Worm (Caenorhabditis elegans) whole organism, young adult: ENCODE results near the gene C33A12.3.

Experiments used
- B0035.1 ChIP-seq: sonication (generic microtip); optimal IDR thresholded peaks from 2 replicates; lab custom pipeline; 2016; ENCODE audit warnings: missing genetic modification characterization, mild to moderate bottlenecking, missing compliant biosample characterization, missing genotype, missing genetic modification reagents
- B0336.3 ChIP-seq: fragments of 200-800 bp; sonication (Bioruptor generic); IDR thresholded peaks from 2 replicates; pipeline ENCODE4 v1.3.6; 2022; ENCODE audit warnings: missing genetic modification characterization, missing compliant biosample characterization
- C17E4.6 ChIP-seq: fragments of 200-800 bp; sonication (Bioruptor generic); IDR thresholded peaks from 2 replicates; pipeline ENCODE4 v1.3.6; 2022; ENCODE audit warnings: missing genetic modification reagents, missing genetic modification characterization, missing compliant biosample characterization
- F10E7.11 ChIP-seq: sonication (generic microtip); optimal IDR thresholded peaks from 2 replicates; lab custom pipeline; 2017; ENCODE audit warnings: mild to moderate bottlenecking, missing genetic modification characterization, moderate library complexity, missing compliant biosample characterization
- F23B12.7 ChIP-seq: sonication (generic microtip); optimal IDR thresholded peaks from 2 replicates; lab custom pipeline; 2017; ENCODE audit warnings: missing genetic modification characterization, mild to moderate bottlenecking, missing compliant biosample characterization, antibody characterized with exemption, moderate library complexity; ENCODE audit not compliant: insufficient read depth
- F39B2.1 ChIP-seq: fragments of 200-800 bp; sonication (Bioruptor generic); IDR thresholded peaks from 2 replicates; pipeline ENCODE4 v1.3.6; 2022; ENCODE audit warnings: missing genetic modification reagents, missing genetic modification characterization, missing compliant biosample characterization
- F52B5.7 ChIP-seq: sonication (generic microtip); optimal IDR thresholded peaks from 2 replicates; lab custom pipeline; 2016; ENCODE audit warnings: mild to moderate bottlenecking, missing genetic modification characterization, missing compliant biosample characterization
- K11D2.4 ChIP-seq: fragments of 200-800 bp; sonication (Bioruptor generic); IDR thresholded peaks from 2 replicates; pipeline ENCODE4 v1.3.6; 2022; ENCODE audit warnings: missing genetic modification reagents, missing genetic modification characterization, missing compliant biosample characterization
- T26A5.8 ChIP-seq: sonication (generic microtip); optimal IDR thresholded peaks from 2 replicates; lab custom pipeline; 2016; ENCODE audit warnings: missing genetic modification characterization, missing compliant biosample characterization
- Y95B8A.8 ChIP-seq: fragments of 200-800 bp; sonication (Bioruptor generic); IDR thresholded peaks from 2 replicates; pipeline ENCODE4 v1.3.6; 2022; ENCODE audit warnings: missing genetic modification reagents, missing genetic modification characterization, missing compliant biosample characterization
- ZK185.1 ChIP-seq: sonication (generic microtip); optimal IDR thresholded peaks from 2 replicates; lab custom pipeline; 2016; ENCODE audit warnings: mild to moderate bottlenecking, missing genetic modification characterization, missing compliant biosample characterization; ENCODE audit not compliant: poor library complexity, severe bottlenecking
- akir-1 ChIP-seq: fragments of 200-800 bp; sonication (Bioruptor generic); optimal IDR thresholded peaks from 2 replicates; lab custom pipeline; 2018; ENCODE audit warnings: mild to moderate bottlenecking, missing genetic modification characterization, moderate library complexity, missing compliant biosample characterization
- cebp-2 ChIP-seq: fragments of 200-800 bp; sonication (Bioruptor generic); IDR thresholded peaks from 2 replicates; pipeline ENCODE4 v1.3.6; 2022; ENCODE audit warnings: missing genetic modification characterization, missing compliant biosample characterization
- ceh-27 ChIP-seq: fragments of 200-800 bp; sonication (Bioruptor generic); optimal IDR thresholded peaks from 2 replicates; lab custom pipeline; 2018; ENCODE audit warnings: mild to moderate bottlenecking, missing genetic modification characterization, moderate library complexity, missing compliant biosample characterization
- ceh-79 ChIP-seq: sonication (generic microtip); optimal IDR thresholded peaks from 2 replicates; lab custom pipeline; 2017; ENCODE audit warnings: mild to moderate bottlenecking, missing genetic modification characterization, missing compliant biosample characterization
- ceh-91 ChIP-seq: fragments of 200-800 bp; sonication (Bioruptor generic); IDR thresholded peaks from 2 replicates; pipeline ENCODE4 v1.3.6; 2022; ENCODE audit warnings: missing genetic modification reagents, missing genetic modification characterization, missing compliant biosample characterization
- dox-1 ChIP-seq: fragments of 200-800 bp; sonication (Bioruptor generic); IDR thresholded peaks from 2 replicates; pipeline ENCODE4 v1.3.6; 2022; ENCODE audit warnings: missing genetic modification reagents, missing genetic modification characterization, missing compliant biosample characterization
- ekl-4 ChIP-seq: fragments of 200-800 bp; sonication (Bioruptor generic); IDR thresholded peaks from 2 replicates; pipeline ENCODE4 v1.3.6; 2022; ENCODE audit warnings: missing genetic modification reagents, missing genetic modification characterization, missing compliant biosample characterization
- ets-4 ChIP-seq: fragments of 200-800 bp; sonication (Bioruptor generic); optimal IDR thresholded peaks from 2 replicates; lab custom pipeline; 2018; ENCODE audit warnings: mild to moderate bottlenecking, missing genetic modification characterization, missing compliant biosample characterization
- fkh-3 ChIP-seq: sonication (generic microtip); optimal IDR thresholded peaks from 2 replicates; lab custom pipeline; 2016; ENCODE audit warnings: mild to moderate bottlenecking, missing genetic modification characterization, missing compliant biosample characterization
- hlh-12 ChIP-seq: sonication (generic microtip); optimal IDR thresholded peaks from 2 replicates; lab custom pipeline; 2016; ENCODE audit warnings: missing genetic modification characterization, missing compliant biosample characterization
- hmg-20 ChIP-seq: fragments of 200-800 bp; sonication (Bioruptor generic); IDR thresholded peaks from 2 replicates; pipeline ENCODE4 v1.3.6; 2022; ENCODE audit warnings: missing genetic modification reagents, missing genetic modification characterization, missing compliant biosample characterization
- let-526 ChIP-seq: fragments of 200-800 bp; sonication (Bioruptor generic); IDR thresholded peaks from 2 replicates; pipeline ENCODE4 v1.3.6; 2022; ENCODE audit warnings: missing genetic modification reagents, missing genetic modification characterization, missing compliant biosample characterization
- let-607 ChIP-seq, 2 experiments: fragments of 200-800 bp in 1 of 2; sonication (Bioruptor generic) in 1 of 2; sonication (generic microtip) in 1 of 2; optimal IDR thresholded peaks; 2 replicates each; lab custom pipeline; 2016 to 2018; ENCODE audit warnings: mild to moderate bottlenecking in 2 of 2, missing compliant biosample characterization in 2 of 2, missing genetic modification characterization in 2 of 2, moderate library complexity in 2 of 2, missing genotype in 1 of 2
- lin-40 ChIP-seq: sonication (generic microtip); optimal IDR thresholded peaks from 2 replicates; lab custom pipeline; 2016; ENCODE audit warnings: missing genetic modification characterization, mild to moderate bottlenecking, missing compliant biosample characterization, missing genotype, missing genetic modification reagents
- lsy-27 ChIP-seq: sonication (generic microtip); optimal IDR thresholded peaks from 2 replicates; lab custom pipeline; 2017; ENCODE audit warnings: missing genetic modification characterization, mild to moderate bottlenecking, missing compliant biosample characterization, antibody characterized with exemption, missing genotype, borderline replicate concordance; ENCODE audit not compliant: insufficient read depth
- madf-10 ChIP-seq: sonication (generic microtip); optimal IDR thresholded peaks from 2 replicates; lab custom pipeline; 2016; ENCODE audit warnings: mild to moderate bottlenecking, missing genetic modification characterization, missing compliant biosample characterization
- mcd-1 ChIP-seq: fragments of 200-800 bp; sonication (Bioruptor generic); IDR thresholded peaks from 2 replicates; pipeline ENCODE4 v1.3.6; 2022; ENCODE audit warnings: missing genetic modification reagents, missing genetic modification characterization, missing compliant biosample characterization
- rcor-1 ChIP-seq: fragments of 200-800 bp; sonication (Bioruptor generic); IDR thresholded peaks from 2 replicates; pipeline ENCODE4 v1.3.6; 2022; ENCODE audit warnings: missing genetic modification reagents, missing genetic modification characterization, missing compliant biosample characterization
- sdz-38 ChIP-seq: sonication (generic microtip); optimal IDR thresholded peaks from 2 replicates; lab custom pipeline; 2016; ENCODE audit warnings: missing genotype, missing genetic modification characterization, missing compliant biosample characterization
- snpc-1.1 ChIP-seq: sonication (generic microtip); optimal IDR thresholded peaks from 2 replicates; lab custom pipeline; 2017; ENCODE audit warnings: missing genetic modification characterization, mild to moderate bottlenecking, missing compliant biosample characterization, antibody characterized with exemption, moderate library complexity, missing genotype, missing genetic modification reagents; ENCODE audit not compliant: insufficient read depth
- snpc-3.4 ChIP-seq: sonication (generic microtip); optimal IDR thresholded peaks from 2 replicates; lab custom pipeline; 2017; ENCODE audit warnings: missing genetic modification characterization, mild to moderate bottlenecking, missing compliant biosample characterization, antibody characterized with exemption, moderate library complexity, missing genotype, missing genetic modification reagents
- somi-1 ChIP-seq: fragments of 200-800 bp; sonication (Bioruptor generic); optimal IDR thresholded peaks from 2 replicates; lab custom pipeline; 2018; ENCODE audit warnings: mild to moderate bottlenecking, missing genetic modification characterization, missing compliant biosample characterization
- sptf-2 ChIP-seq: fragments of 200-800 bp; sonication (Bioruptor generic); optimal IDR thresholded peaks from 2 replicates; lab custom pipeline; 2018; ENCODE audit warnings: mild to moderate bottlenecking, missing genetic modification characterization, missing compliant biosample characterization
- xnd-1 ChIP-seq: sonication (generic microtip); optimal IDR thresholded peaks from 2 replicates; lab custom pipeline; 2016; ENCODE audit warnings: missing genotype, missing genetic modification reagents, missing genetic modification characterization, missing compliant biosample characterization
- zfh-2 ChIP-seq: fragments of 200-800 bp; sonication (Bioruptor generic); conservative IDR thresholded peaks from 2 replicates; pipeline ENCODE4 v1.3.6; 2022; ENCODE audit warnings: missing genetic modification reagents, missing genetic modification characterization, missing compliant biosample characterization

Gene C33A12.3

ce11 chrIV:9498088-9498487 lies 14.7 kb downstream of the C33A12.3 start, which contains the start of gene sru-4:
sru-4 (plus strand) TSS chrIV:9498388.
- TF ChIP-seq let-607 (tag; optimal IDR thresholded peaks at IDR 0.05; lab: Kevin White, UChicago) (no peak), F23B12.7 (tag; lab: Kevin White, UChicago) (no peak), dox-1 (GFP tag; lab: Robert Waterston, UW) (no peak), fkh-3 (tag; lab: Kevin White, UChicago) (no peak), ets-4 (GFP tag; lab: Kevin White, UChicago) (no peak), K11D2.4 (GFP tag; lab: Robert Waterston, UW) (no peak), zfh-2 (GFP tag; lab: Robert Waterston, UW) (no peak), Y95B8A.8 (GFP tag; lab: Robert Waterston, UW) (no peak), cebp-2 (no peak), snpc-1.1 (no peak)

DNA sequence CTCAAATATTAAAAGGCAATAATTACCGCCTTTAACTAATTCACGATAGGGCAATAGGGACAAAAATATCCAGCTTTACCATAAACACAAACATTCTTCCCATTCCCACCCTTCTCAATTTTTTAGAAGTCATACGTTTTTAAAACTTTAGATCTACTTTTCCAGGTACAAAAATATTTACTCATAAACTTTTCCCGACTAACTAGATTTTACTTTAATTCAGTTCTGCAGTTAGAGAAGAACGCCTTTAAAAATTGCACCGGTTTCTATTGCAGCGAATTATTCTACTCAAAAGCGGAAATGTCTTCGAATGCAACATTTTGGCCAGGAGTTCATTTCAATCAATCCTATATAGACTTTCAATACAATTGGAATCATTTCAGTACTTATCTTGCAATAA lies 16.5 kb downstream of the C33A12.3 start, which contains the start of gene sru-3:
TSS of gene sru-3 (plus strand) at position 301 of the 400 bp plus-strand sequence.
- TF ChIP-seq madf-10 (tag; lab: Kevin White, UChicago) (no peak), somi-1 (GFP tag; lab: Kevin White, UChicago) (no peak), fkh-3 (tag; lab: Kevin White, UChicago) (no peak), hmg-20 (GFP tag; lab: Robert Waterston, UW) (no peak), F39B2.1 (no peak)

ce11 chrIV:9490320-9490719 lies 22.5 kb downstream of the C33A12.3 start, which contains the start of gene sru-6:
sru-6 (plus strand) TSS chrIV:9490620.
- TF ChIP-seq let-526 (GFP tag; lab: Robert Waterston, UW), result no peak
- no peak for TF ChIP-seq T26A5.8
- no peak for TF ChIP-seq lin-40
- TF ChIP-seq sptf-2 (GFP tag; lab: Kevin White, UChicago), result no peak
- TF ChIP-seq xnd-1 (tag; lab: Kevin White, UChicago), result no peak
- no peak for TF ChIP-seq sdz-38
- no peak for TF ChIP-seq B0336.3 (GFP tag; lab: Robert Waterston, UW)
- no peak for TF ChIP-seq ceh-79 (tag; lab: Kevin White, UChicago)
- no peak for TF ChIP-seq akir-1 (GFP tag; lab: Kevin White, UChicago)
- TF ChIP-seq hlh-12 (tag; lab: Kevin White, UChicago), result no peak
- no peak for TF ChIP-seq snpc-3.4 (tag; lab: Kevin White, UChicago)
- TF ChIP-seq F52B5.7 (tag; lab: Kevin White, UChicago), result no peak
- no peak for TF ChIP-seq F10E7.11 (tag; lab: Kevin White, UChicago)
- TF ChIP-seq fkh-3 (tag; lab: Kevin White, UChicago), result no peak
- no peak for TF ChIP-seq ceh-27 (GFP tag; lab: Kevin White, UChicago)
- no peak for TF ChIP-seq C17E4.6
- no peak for TF ChIP-seq lsy-27
- TF ChIP-seq ekl-4 (GFP tag; lab: Robert Waterston, UW), result no peak
- no peak for TF ChIP-seq B0035.1
- TF ChIP-seq ceh-91 (GFP tag; lab: Robert Waterston, UW), result no peak

- no peak for TF ChIP-seq rcor-1 (GFP tag; lab: Robert Waterston, UW)
- no peak for TF ChIP-seq ZK185.1 (tag; lab: Kevin White, UChicago)
- no peak for TF ChIP-seq mcd-1 (GFP tag; lab: Robert Waterston, UW)
Observed at ce11 chrIV:9488315-9488714, 24.5 kb downstream of the C33A12.3 start, which contains the start of gene sru-1. sru-1 (plus strand) TSS chrIV:9488615.
